Worm (Caenorhabditis elegans) whole organism, mixed stage, embryonic: Measurements from ENCODE around the gene W08G11.1.

Source experiments
- ceh-43 ChIP-seq: fragments of 200-800 bp; sonication (Bioruptor generic); optimal IDR thresholded peaks from 2 replicates; lab custom pipeline; 2018; ENCODE audit warnings: mild to moderate bottlenecking, missing genetic modification characterization, moderate library complexity, missing compliant biosample characterization
- cnd-1 ChIP-seq: fragments of 200-800 bp; sonication (Bioruptor generic); optimal IDR thresholded peaks from 2 replicates; lab custom pipeline; 2018; ENCODE audit warnings: mild to moderate bottlenecking, missing genetic modification characterization, missing compliant biosample characterization
- hlh-1 ChIP-seq: fragments of 150-350 bp; optimal IDR thresholded peaks from 2 replicates; lab custom pipeline; 2014; ENCODE audit warnings: missing biosample characterization, missing genetic modification reagents, missing genetic modification characterization
- lin-13 ChIP-seq: fragments of 150-350 bp; optimal IDR thresholded peaks from 2 replicates; lab custom pipeline; 2014; ENCODE audit warnings: missing biosample characterization, missing genetic modification characterization
- lsy-2 ChIP-seq: fragments of 150-350 bp; optimal IDR thresholded peaks from 2 replicates; lab custom pipeline; 2014; ENCODE audit warnings: missing biosample characterization, missing genetic modification characterization
- mls-2 ChIP-seq: sonication (generic microtip); optimal IDR thresholded peaks from 2 replicates; lab custom pipeline; 2016; ENCODE audit warnings: mild to moderate bottlenecking, missing genetic modification characterization, moderate library complexity, missing compliant biosample characterization
- nhr-12 ChIP-seq: fragments of 150-350 bp; optimal IDR thresholded peaks from 2 replicates; lab custom pipeline; 2014; ENCODE audit warnings: missing biosample characterization, missing genetic modification characterization
- nhr-237 ChIP-seq: fragments of 150-350 bp; optimal IDR thresholded peaks from 2 replicates; lab custom pipeline; 2014; ENCODE audit warnings: missing biosample characterization, missing genetic modification characterization
- nhr-76 ChIP-seq: sonication (generic microtip); optimal IDR thresholded peaks from 2 replicates; lab custom pipeline; 2017; ENCODE audit warnings: missing biosample characterization, missing genetic modification characterization
- snpc-4 ChIP-seq: fragments of 150-350 bp; optimal IDR thresholded peaks from 2 replicates; lab custom pipeline; 2014; ENCODE audit warnings: missing biosample characterization, missing genetic modification characterization
- unc-39 ChIP-seq: fragments of 150-350 bp; optimal IDR thresholded peaks from 2 replicates; lab custom pipeline; 2014; ENCODE audit warnings: missing biosample characterization, missing genetic modification characterization
- unc-62 ChIP-seq: fragments of 150-350 bp; optimal IDR thresholded peaks from 2 replicates; lab custom pipeline; 2014; ENCODE audit warnings: missing biosample characterization, missing genetic modification reagents, missing genetic modification characterization
- zip-8 ChIP-seq: fragments of 150-350 bp; optimal IDR thresholded peaks from 2 replicates; lab custom pipeline; 2014; ENCODE audit warnings: missing biosample characterization, missing genetic modification characterization
- ztf-11 ChIP-seq: fragments of 150-350 bp; optimal IDR thresholded peaks from 2 replicates; lab custom pipeline; 2014; ENCODE audit warnings: missing biosample characterization, missing genetic modification characterization

DNA sequence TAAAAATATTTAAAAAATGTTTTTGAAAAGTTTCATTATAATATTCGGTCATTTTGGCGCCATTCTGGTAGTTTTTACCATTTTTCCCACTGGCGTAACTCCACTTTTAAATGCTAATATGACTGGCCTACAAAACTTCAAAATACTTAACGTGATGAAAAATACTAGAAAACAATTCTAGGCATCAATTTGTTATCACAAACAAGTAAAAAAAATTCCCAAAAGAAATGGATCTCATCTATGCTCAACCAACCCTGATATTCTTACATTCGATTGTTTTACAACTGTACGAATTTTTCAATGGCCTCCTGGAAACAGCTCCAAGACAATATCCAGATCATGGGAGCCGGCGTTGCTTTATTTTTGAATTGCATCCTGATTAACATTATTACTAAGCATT is 31.9 kb upstream of the W08G11.1 start, which contains the start of gene str-214:
- TF ChIP-seq zip-8 (tag; lab: Kevin White, UChicago) (no peak), lsy-2 (tag; lab: Kevin White, UChicago) (no peak), nhr-76 (tag; lab: Kevin White, UChicago) (no peak), unc-39 (tag; lab: Kevin White, UChicago) (no peak), snpc-4 (tag; lab: Kevin White, UChicago) (no peak), ztf-11 (tag; lab: Kevin White, UChicago) (no peak), nhr-12 (tag; lab: Kevin White, UChicago) (no peak), ceh-43 (no peak), lin-13 (tag; lab: Kevin White, UChicago) (no peak), mls-2 (no peak), cnd-1 (no peak), unc-62 (no peak), hlh-1 (tag; lab: Kevin White, UChicago) (no peak), nhr-237 (tag; lab: Kevin White, UChicago) (no peak)
